Fruit fly (Drosophila melanogaster) whole organism, prepupa: ENCODE data around the gene sing.

Source experiments
- Blimp-1 ChIP-seq: fragments of 200-800 bp; sonication (Bioruptor generic); optimal IDR thresholded peaks from 3 replicates; lab custom pipeline; 2017; ENCODE audit warnings: missing biosample characterization, missing genetic modification characterization, mild to moderate bottlenecking, moderate library complexity, missing genetic modification reagents
- CG11294 ChIP-seq: fragments of 200-800 bp; sonication (Bioruptor generic); IDR thresholded peaks from 2 replicates; pipeline ENCODE4 v1.3.6; 2022; ENCODE audit warnings: missing biosample characterization, missing genetic modification characterization
- CG11762 ChIP-seq: fragments of 200-800 bp; sonication (Bioruptor generic); optimal IDR thresholded peaks from 3 replicates; lab custom pipeline; 2016; ENCODE audit warnings: missing biosample characterization, missing genetic modification characterization; ENCODE audit not compliant: insufficient read depth
- CG15336 ChIP-seq: fragments of 200-800 bp; sonication (Bioruptor generic); IDR thresholded peaks from 2 replicates; pipeline ENCODE4 v1.3.6; 2022; ENCODE audit warnings: missing biosample characterization, missing genetic modification characterization
- CG3032 ChIP-seq: fragments of 200-800 bp; optimal IDR thresholded peaks from 2 replicates; lab custom pipeline; 2019; ENCODE audit warnings: missing biosample characterization, mild to moderate bottlenecking, missing genetic modification characterization, moderate library complexity
- CG32006 ChIP-seq: fragments of 200-800 bp; sonication (Bioruptor generic); optimal IDR thresholded peaks from 3 replicates; lab custom pipeline; 2017; ENCODE audit warnings: missing biosample characterization, mild to moderate bottlenecking, missing genetic modification characterization
- CG34406 ChIP-seq: fragments of 200-800 bp; sonication (Bioruptor generic); optimal IDR thresholded peaks from 3 replicates; lab custom pipeline; 2016; ENCODE audit warnings: missing biosample characterization, missing genetic modification characterization
- CG3919 ChIP-seq: fragments of 200-800 bp; sonication (Bioruptor generic); optimal IDR thresholded peaks from 3 replicates; lab custom pipeline; 2016; ENCODE audit warnings: missing biosample characterization, missing genetic modification characterization
- CG6163 ChIP-seq: fragments of 200-800 bp; sonication (Bioruptor generic); IDR thresholded peaks from 3 replicates; pipeline ENCODE4 v1.3.6; 2022; ENCODE audit warnings: missing biosample characterization, missing genetic modification characterization
- CG6854 ChIP-seq: fragments of 200-800 bp; sonication (Bioruptor generic); optimal IDR thresholded peaks from 2 replicates; lab custom pipeline; 2017; ENCODE audit warnings: missing biosample characterization, mild to moderate bottlenecking, missing genetic modification characterization
- CG8319 ChIP-seq: fragments of 200-800 bp; sonication (Bioruptor generic); optimal IDR thresholded peaks from 3 replicates; lab custom pipeline; 2016; ENCODE audit warnings: missing biosample characterization, missing genetic modification characterization
- CG9139 ChIP-seq: fragments of 200-800 bp; sonication (Bioruptor generic); optimal IDR thresholded peaks from 3 replicates; lab custom pipeline; 2017; ENCODE audit warnings: missing biosample characterization, mild to moderate bottlenecking, missing genetic modification characterization
- Eip78C ChIP-seq: fragments of 200-800 bp; sonication (Bioruptor generic); peaks from one replicate; lab custom pipeline; 2016; ENCODE audit warnings: missing biosample characterization, missing genetic modification characterization
- Hr39 ChIP-seq: fragments of 200-800 bp; sonication (Bioruptor generic); optimal IDR thresholded peaks from 2 replicates; lab custom pipeline; 2016; ENCODE audit warnings: missing biosample characterization, missing genetic modification characterization
- Met ChIP-seq: fragments of 200-800 bp; sonication (Bioruptor generic); optimal IDR thresholded peaks from 3 replicates; lab custom pipeline; 2016; ENCODE audit warnings: missing biosample characterization, missing genetic modification characterization
- OdsH ChIP-seq: fragments of 200-800 bp; sonication (Bioruptor generic); optimal IDR thresholded peaks from 3 replicates; lab custom pipeline; 2016; ENCODE audit warnings: missing biosample characterization, missing genetic modification characterization
- Sox14 ChIP-seq: fragments of 200-800 bp; sonication (Bioruptor generic); optimal IDR thresholded peaks from 3 replicates; lab custom pipeline; 2016; ENCODE audit warnings: missing biosample characterization, missing genetic modification characterization
- fd59A ChIP-seq: fragments of 200-800 bp; sonication (Bioruptor generic); optimal IDR thresholded peaks from 2 replicates; lab custom pipeline; 2017; ENCODE audit warnings: missing biosample characterization, mild to moderate bottlenecking, missing genetic modification characterization, missing genetic modification reagents
- fd85E ChIP-seq: fragments of 200-800 bp; sonication (Bioruptor generic); optimal IDR thresholded peaks from 3 replicates; lab custom pipeline; 2016; ENCODE audit warnings: missing biosample characterization, missing genetic modification characterization
- fkh ChIP-seq: fragments of 200-800 bp; sonication (Bioruptor generic); optimal IDR thresholded peaks from 3 replicates; lab custom pipeline; 2017; ENCODE audit warnings: missing biosample characterization, mild to moderate bottlenecking, missing genetic modification characterization, moderate library complexity
- ss ChIP-seq, 2 experiments: fragments of 200-800 bp; sonication (Bioruptor generic); optimal IDR thresholded peaks; 2 replicates in 1 of 2; 3 replicates in 1 of 2; lab custom pipeline; 2017 to 2018; ENCODE audit warnings: mild to moderate bottlenecking in 2 of 2, missing biosample characterization in 2 of 2, missing genetic modification characterization in 2 of 2, moderate library complexity in 1 of 2
- svp ChIP-seq: fragments of 200-800 bp; sonication (Bioruptor generic); peaks from one replicate; lab custom pipeline; 2016; ENCODE audit warnings: missing biosample characterization, missing genetic modification characterization

sing gene

dm6 chrX:16723203-16724173 lies 44.4 kb downstream of the sing start (continued):
- TF ChIP-seq CG32006 (GFP tag; lab: Kevin White, UChicago), result peak; percentile 82
- peak; percentile 87 for TF ChIP-seq CG9139 (GFP tag; lab: Kevin White, UChicago)
- TF ChIP-seq fd59A (GFP tag; lab: Kevin White, UChicago), result peak; percentile 20
- peak; percentile 67 for TF ChIP-seq CG3032 (tag; lab: Kevin White, UChicago)
- TF ChIP-seq ss (GFP tag; optimal IDR thresholded peaks at IDR 0.05; lab: Kevin White, UChicago), result peak; percentile 73 to 78
- no peak for TF ChIP-seq fd85E (GFP tag; lab: Kevin White, UChicago)
- peak; percentile 69 for TF ChIP-seq Hr39
- TF ChIP-seq CG6163 (GFP tag; lab: Robert Waterston, UW), result peak; percentile 57; the same call in 2 of the 3 replicates
- TF ChIP-seq CG11762 (GFP tag; lab: Kevin White, UChicago), result no peak
- peak; percentile 72 for TF ChIP-seq svp (GFP tag; lab: Kevin White, UChicago)
- TF ChIP-seq CG3919 (GFP tag; lab: Kevin White, UChicago), result peak; percentile 45
- peak; percentile 60; the same call in 1 of the 2 replicates for TF ChIP-seq CG11294 (GFP tag; lab: Robert Waterston, UW)
- TF ChIP-seq CG34406 (GFP tag; lab: Kevin White, UChicago), result peak; percentile 47
- TF ChIP-seq Eip78C (GFP tag; lab: Kevin White, UChicago), result peak; percentile 84
- TF ChIP-seq CG6854 (GFP tag; lab: Kevin White, UChicago), result peak; percentile 4
- peak; percentile 16 for TF ChIP-seq Blimp-1 (GFP tag; lab: Kevin White, UChicago)

DNA sequence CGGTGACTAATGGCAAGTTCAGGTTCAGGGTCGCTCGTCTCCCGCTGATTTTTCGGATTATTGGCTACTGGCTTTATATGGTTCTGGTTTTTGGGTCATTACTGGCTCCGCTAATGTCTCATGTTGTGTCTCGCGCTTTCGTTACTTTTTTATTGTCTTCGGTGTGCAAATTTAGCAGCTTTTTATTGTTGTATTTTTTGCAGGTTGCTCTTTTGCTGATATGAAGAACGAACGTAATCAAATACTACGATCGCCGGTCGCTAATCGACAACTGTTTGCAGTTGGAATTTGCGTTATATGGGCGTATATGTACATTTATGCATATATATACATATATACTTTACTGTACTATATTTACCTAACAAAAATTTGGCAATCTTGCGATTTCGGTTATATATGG lies 45.4 kb downstream of the sing start:
- TF ChIP-seq fkh (GFP tag; lab: Kevin White, UChicago) (peak; percentile 13), Sox14 (GFP tag; lab: Kevin White, UChicago) (no peak)

DNA sequence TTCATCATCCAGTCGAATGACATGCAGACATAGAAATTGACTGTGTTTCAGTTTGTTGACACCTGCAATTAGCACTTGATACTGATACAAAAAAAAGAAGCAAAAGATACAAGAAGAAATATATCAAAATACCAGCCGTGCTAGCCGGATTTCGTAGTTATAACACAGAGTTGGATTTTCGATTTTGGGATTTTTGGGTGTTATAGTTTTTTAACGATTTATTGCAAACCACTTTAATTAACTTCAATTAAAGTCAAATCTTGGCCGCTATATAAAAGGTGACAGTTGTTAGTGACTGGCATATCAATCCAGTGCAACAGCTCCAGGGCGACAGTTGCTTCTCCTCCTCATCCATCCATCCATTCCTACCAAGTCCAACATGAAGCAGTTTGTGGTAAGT lies 51.7 kb downstream of the sing start, which contains the start of gene TwdlX:
TSS of gene TwdlX (plus strand) at position 301 of the 400 bp plus-strand sequence.
- TF ChIP-seq Met (GFP tag; lab: Kevin White, UChicago), result no peak
- no peak for TF ChIP-seq Sox14 (GFP tag; lab: Kevin White, UChicago)
- TF ChIP-seq CG15336 (GFP tag; lab: Robert Waterston, UW), result no peak
- no peak for TF ChIP-seq CG9139 (GFP tag; lab: Kevin White, UChicago)
- TF ChIP-seq CG8319, result no peak
- TF ChIP-seq CG11294 (GFP tag; lab: Robert Waterston, UW), result no peak
- no peak for TF ChIP-seq OdsH (GFP tag; lab: Kevin White, UChicago)
- TF ChIP-seq Blimp-1 (GFP tag; lab: Kevin White, UChicago), result no peak
- TF ChIP-seq, all 60 proteins: peak for 0
